Worm (Caenorhabditis elegans) whole organism, L4 larva: ENCODE measurements around the gene C17H11.5.
A peak's percentile ranks its signal among the peaks of the same experiment; 100 is the strongest.

Experiments used
- D1046.2 ChIP-seq: fragments of 200-800 bp; sonication (Bioruptor generic); IDR thresholded peaks from 2 replicates; pipeline ENCODE4 v1.3.6; 2022; ENCODE audit warnings: missing genetic modification characterization, missing compliant biosample characterization
- F44E2.7 ChIP-seq: fragments of 200-800 bp; sonication (Bioruptor generic); IDR thresholded peaks from 2 replicates; pipeline ENCODE4 v2.1.2; 2022; ENCODE audit warnings: missing genetic modification characterization, missing compliant biosample characterization
- F49E8.2 ChIP-seq: sonication (generic microtip); optimal IDR thresholded peaks from 2 replicates; lab custom pipeline; 2016; ENCODE audit warnings: missing compliant biosample characterization, mild to moderate bottlenecking, missing genetic modification characterization, borderline replicate concordance
- T20F7.1 ChIP-seq: fragments of 200-800 bp; sonication (Bioruptor generic); optimal IDR thresholded peaks from 2 replicates; lab custom pipeline; 2018; ENCODE audit warnings: mild to moderate bottlenecking, missing genetic modification characterization, missing compliant biosample characterization
- Y105C5A.15 ChIP-seq: fragments of 200-800 bp; sonication (Bioruptor generic); IDR thresholded peaks from 2 replicates; pipeline ENCODE4 v1.3.6; 2022; ENCODE audit warnings: missing genetic modification characterization, missing compliant biosample characterization
- Y75B8A.6 ChIP-seq: fragments of 200-800 bp; sonication (Bioruptor generic); IDR thresholded peaks from 2 replicates; pipeline ENCODE4 v1.3.6; 2022; ENCODE audit warnings: missing genetic modification reagents, missing genetic modification characterization, missing compliant biosample characterization
- ZK546.5 ChIP-seq, 2 experiments: sonication (generic microtip); optimal IDR thresholded peaks; 2 replicates each; lab custom pipeline; 2017; ENCODE audit warnings: missing biosample characterization in 2 of 2, missing genetic modification characterization in 2 of 2
- aha-1 ChIP-seq: fragments of 150-350 bp; peaks from one replicate; lab custom pipeline; 2014; ENCODE audit warnings: missing biosample characterization, missing genetic modification characterization
- arid-1 ChIP-seq: fragments of 200-800 bp; sonication (Bioruptor generic); conservative IDR thresholded peaks from 2 replicates; pipeline ENCODE4 v1.3.6; 2022; ENCODE audit warnings: missing genetic modification reagents, missing genetic modification characterization, missing compliant biosample characterization
- attf-4 ChIP-seq: sonication (generic microtip); optimal IDR thresholded peaks from 3 replicates; lab custom pipeline; 2017; ENCODE audit warnings: missing biosample characterization, missing genetic modification characterization
- ceh-44 ChIP-seq: fragments of 200-800 bp; sonication (Bioruptor generic); IDR thresholded peaks from 2 replicates; pipeline ENCODE4 v1.3.6; 2022; ENCODE audit warnings: missing genetic modification reagents, missing genetic modification characterization, missing compliant biosample characterization
- cey-2 ChIP-seq: sonication (generic microtip); optimal IDR thresholded peaks from 3 replicates; lab custom pipeline; 2017; ENCODE audit warnings: missing genetic modification characterization, mild to moderate bottlenecking, missing compliant biosample characterization, antibody characterized with exemption, borderline replicate concordance; ENCODE audit not compliant: insufficient read depth
- ctbp-1 ChIP-seq: fragments of 200-800 bp; sonication (Bioruptor generic); IDR thresholded peaks from 2 replicates; pipeline ENCODE4 v1.3.6; 2022; ENCODE audit warnings: missing genetic modification reagents, missing genetic modification characterization, missing compliant biosample characterization
- daf-12 ChIP-seq: fragments of 150-350 bp; optimal IDR thresholded peaks from 2 replicates; lab custom pipeline; 2014; ENCODE audit warnings: missing biosample characterization, missing genetic modification reagents, missing genetic modification characterization
- daf-16 ChIP-seq, 3 experiments: sonication (generic microtip); optimal IDR thresholded peaks; 2 replicates each; lab custom pipeline; 2016 to 2017; ENCODE audit warnings: missing genetic modification characterization in 3 of 3, missing genetic modification reagents in 3 of 3, mild to moderate bottlenecking in 2 of 3, missing compliant biosample characterization in 2 of 3, missing biosample characterization in 1 of 3, moderate library complexity in 1 of 3
- daf-19 ChIP-seq: fragments of 200-800 bp; sonication (Bioruptor generic); conservative IDR thresholded peaks from 2 replicates; pipeline ENCODE4 v1.3.6; 2022; ENCODE audit warnings: missing genetic modification characterization, missing compliant biosample characterization
- daf-8 ChIP-seq: fragments of 200-800 bp; sonication (Bioruptor generic); IDR thresholded peaks from 2 replicates; pipeline ENCODE4 v1.3.6; 2022; ENCODE audit warnings: missing genetic modification characterization, missing compliant biosample characterization
- dmd-8 ChIP-seq: fragments of 200-800 bp; sonication (Bioruptor generic); IDR thresholded peaks from 2 replicates; pipeline ENCODE4 v1.3.6; 2022; ENCODE audit warnings: missing genetic modification characterization, missing compliant biosample characterization
- dmd-9 ChIP-seq: fragments of 200-800 bp; sonication (Bioruptor generic); IDR thresholded peaks from 2 replicates; pipeline ENCODE4 v1.3.6; 2022; ENCODE audit warnings: missing genetic modification reagents, missing genetic modification characterization, missing compliant biosample characterization
- dpl-1 ChIP-seq: fragments of 150-350 bp; optimal IDR thresholded peaks from 2 replicates; lab custom pipeline; 2014; ENCODE audit warnings: missing biosample characterization, missing genetic modification reagents, missing genetic modification characterization
- duxl-1 ChIP-seq: sonication (generic microtip); optimal IDR thresholded peaks from 2 replicates; lab custom pipeline; 2016; ENCODE audit warnings: mild to moderate bottlenecking, missing genetic modification characterization, moderate library complexity, missing compliant biosample characterization; ENCODE audit not compliant: poor library complexity
- egl-43 ChIP-seq: fragments of 200-800 bp; sonication (Bioruptor generic); IDR thresholded peaks from 2 replicates; pipeline ENCODE4 v1.3.6; 2022; ENCODE audit warnings: missing genetic modification reagents, missing genetic modification characterization, missing compliant biosample characterization
- fkh-10 ChIP-seq: fragments of 150-350 bp; optimal IDR thresholded peaks from 2 replicates; lab custom pipeline; 2014; ENCODE audit warnings: missing biosample characterization, missing genetic modification reagents, missing genetic modification characterization
- gei-8 ChIP-seq: fragments of 200-800 bp; sonication (Bioruptor generic); optimal IDR thresholded peaks from 2 replicates; lab custom pipeline; 2018; ENCODE audit warnings: mild to moderate bottlenecking, missing genetic modification characterization, missing compliant biosample characterization
- hif-1 ChIP-seq, 2 experiments: sonication (generic microtip); optimal IDR thresholded peaks; 2 replicates each; lab custom pipeline; 2016 to 2017; ENCODE audit warnings: missing compliant biosample characterization in 2 of 2, missing genetic modification characterization in 2 of 2, missing genetic modification reagents in 2 of 2, missing genotype in 2 of 2, mild to moderate bottlenecking in 1 of 2
- hlh-30 ChIP-seq: sonication (generic microtip); optimal IDR thresholded peaks from 2 replicates; lab custom pipeline; 2017; ENCODE audit warnings: antibody characterized with exemption, mild to moderate bottlenecking, missing genetic modification characterization, missing compliant biosample characterization; ENCODE audit not compliant: insufficient read depth
- lim-7 ChIP-seq: fragments of 200-800 bp; sonication (Bioruptor generic); IDR thresholded peaks from 2 replicates; pipeline ENCODE4 v1.3.6; 2022; ENCODE audit warnings: missing genetic modification characterization, missing compliant biosample characterization
- lin-29 ChIP-seq: fragments of 200-800 bp; sonication (Bioruptor generic); IDR thresholded peaks from 2 replicates; pipeline ENCODE4 v1.3.6; 2022; ENCODE audit warnings: missing genetic modification reagents, missing genetic modification characterization, missing compliant biosample characterization
- lin-39 ChIP-seq: fragments of 150-350 bp; optimal IDR thresholded peaks from 2 replicates; lab custom pipeline; 2014; ENCODE audit warnings: missing biosample characterization, missing genetic modification reagents, missing genetic modification characterization
- lsy-2 ChIP-seq, 2 experiments: fragments of 150-350 bp in 1 of 2; sonication (generic microtip) in 1 of 2; optimal IDR thresholded peaks; 2 replicates each; lab custom pipeline; 2014 to 2017; ENCODE audit warnings: missing biosample characterization in 2 of 2, missing genetic modification characterization in 2 of 2
- mdt-29 ChIP-seq: fragments of 200-800 bp; sonication (Bioruptor generic); IDR thresholded peaks from 2 replicates; pipeline ENCODE4 v1.3.6; 2022; ENCODE audit warnings: missing genetic modification reagents, missing genetic modification characterization, missing compliant biosample characterization
- mes-2 ChIP-seq: sonication (generic microtip); optimal IDR thresholded peaks from 2 replicates; lab custom pipeline; 2016; ENCODE audit warnings: missing genotype, mild to moderate bottlenecking, missing genetic modification characterization, missing compliant biosample characterization; ENCODE audit not compliant: poor library complexity, severe bottlenecking
- nhr-102 ChIP-seq: sonication (generic microtip); optimal IDR thresholded peaks from 2 replicates; lab custom pipeline; 2016; ENCODE audit warnings: mild to moderate bottlenecking, missing genetic modification characterization, moderate library complexity, missing compliant biosample characterization
- nhr-111 ChIP-seq: fragments of 200-800 bp; sonication (Bioruptor generic); optimal IDR thresholded peaks from 2 replicates; lab custom pipeline; 2018; ENCODE audit warnings: mild to moderate bottlenecking, missing genetic modification characterization, missing compliant biosample characterization
- nhr-25 ChIP-seq: sonication (generic microtip); optimal IDR thresholded peaks from 2 replicates; lab custom pipeline; 2017; ENCODE audit warnings: missing genetic modification characterization, mild to moderate bottlenecking, missing compliant biosample characterization, antibody characterized with exemption, moderate library complexity, borderline replicate concordance; ENCODE audit not compliant: insufficient read depth
- nhr-28 ChIP-seq: fragments of 150-350 bp; optimal IDR thresholded peaks from 2 replicates; lab custom pipeline; 2014; ENCODE audit warnings: missing biosample characterization, missing genetic modification characterization
- nhr-41 ChIP-seq: fragments of 200-800 bp; sonication (Bioruptor generic); IDR thresholded peaks from 2 replicates; pipeline ENCODE4 v1.3.6; 2022; ENCODE audit warnings: missing genetic modification reagents, missing genetic modification characterization, missing compliant biosample characterization
- nhr-76 ChIP-seq: fragments of 150-350 bp; optimal IDR thresholded peaks from 2 replicates; lab custom pipeline; 2014; ENCODE audit warnings: missing biosample characterization, missing genetic modification characterization
- nhr-77 ChIP-seq: fragments of 150-350 bp; optimal IDR thresholded peaks from 2 replicates; lab custom pipeline; 2014; ENCODE audit warnings: missing biosample characterization, missing genetic modification characterization
- pha-4 ChIP-seq, 2 experiments: fragments of 150-350 bp in 1 of 2; fragments of 200-800 bp in 1 of 2; sonication (Bioruptor generic) in 1 of 2; IDR thresholded peaks in 1 of 2; optimal IDR thresholded peaks in 1 of 2; 2 replicates each; pipeline versions ENCODE4 v1.3.6 to Lab custom; 2014 to 2022; ENCODE audit warnings: missing genetic modification characterization in 2 of 2, missing genetic modification reagents in 2 of 2, missing biosample characterization in 1 of 2, missing compliant biosample characterization in 1 of 2
- php-3 ChIP-seq: fragments of 200-800 bp; sonication (Bioruptor generic); IDR thresholded peaks from 2 replicates; pipeline ENCODE4 v1.3.6; 2022; ENCODE audit warnings: missing genetic modification reagents, missing genetic modification characterization, missing compliant biosample characterization
- saeg-2 ChIP-seq: fragments of 200-800 bp; sonication (Bioruptor generic); IDR thresholded peaks from 2 replicates; pipeline ENCODE4 v1.3.6; 2022; ENCODE audit warnings: missing genetic modification reagents, missing genetic modification characterization, missing compliant biosample characterization
- skn-1 ChIP-seq: fragments of 150-350 bp; optimal IDR thresholded peaks from 2 replicates; lab custom pipeline; 2014; ENCODE audit warnings: missing biosample characterization, missing genetic modification characterization
- spr-3 ChIP-seq: fragments of 200-800 bp; sonication (Bioruptor generic); optimal IDR thresholded peaks from 2 replicates; lab custom pipeline; 2018; ENCODE audit warnings: mild to moderate bottlenecking, missing genetic modification characterization, missing compliant biosample characterization
- tag-97 ChIP-seq: fragments of 200-800 bp; sonication (Bioruptor generic); IDR thresholded peaks from 2 replicates; pipeline ENCODE4 v1.3.6; 2022; ENCODE audit warnings: missing genetic modification characterization, missing compliant biosample characterization
- zfp-3 ChIP-seq: fragments of 200-800 bp; sonication (Bioruptor generic); conservative IDR thresholded peaks from 2 replicates; pipeline ENCODE4 v1.3.6; 2022; ENCODE audit warnings: missing genetic modification reagents, missing genetic modification characterization, missing compliant biosample characterization
- zip-11 ChIP-seq: fragments of 200-800 bp; sonication (Bioruptor generic); IDR thresholded peaks from 2 replicates; pipeline ENCODE4 v1.3.6; 2022; ENCODE audit warnings: missing genetic modification characterization, missing compliant biosample characterization
- zip-2 ChIP-seq: fragments of 150-350 bp; optimal IDR thresholded peaks from 2 replicates; lab custom pipeline; 2014; ENCODE audit warnings: missing biosample characterization, missing genetic modification characterization
- ztf-11 ChIP-seq: fragments of 150-350 bp; optimal IDR thresholded peaks from 2 replicates; lab custom pipeline; 2014; ENCODE audit warnings: missing biosample characterization, missing genetic modification characterization

The C17H11.5 gene

ce11 chrX:8155969-8156368 lies 29.0 kb downstream of the C17H11.5 start (continued):
- no peak for TF ChIP-seq cey-2 (tag; lab: Kevin White, UChicago)
- no peak for TF ChIP-seq zip-2 (tag; lab: Kevin White, UChicago)
- TF ChIP-seq ztf-11 (tag; lab: Kevin White, UChicago), result no peak
- TF ChIP-seq pha-4 (GFP tag; IDR thresholded peaks at IDR 0.05; lab: Robert Waterston, UW), result peak; percentile 73
- no peak for TF ChIP-seq pha-4 (tag; optimal IDR thresholded peaks at IDR 0.05; lab: Kevin White, UChicago)
- no peak for TF ChIP-seq lin-39 (tag; lab: Kevin White, UChicago)
- TF ChIP-seq mes-2 (tag; lab: Kevin White, UChicago), result peak; percentile 76
- TF ChIP-seq ctbp-1 (GFP tag; lab: Robert Waterston, UW), result peak; percentile 50; the same call in 1 of the 2 replicates
- no peak for TF ChIP-seq nhr-25 (tag; lab: Kevin White, UChicago)
- TF ChIP-seq dpl-1, result no peak
- no peak for TF ChIP-seq daf-19
- no peak for TF ChIP-seq ceh-44 (GFP tag; lab: Robert Waterston, UW)
- no peak for TF ChIP-seq lsy-2 (tag; optimal IDR thresholded peaks at IDR 0.05; lab: Kevin White, UChicago)
- no peak for TF ChIP-seq nhr-76 (tag; lab: Kevin White, UChicago)
- TF ChIP-seq zfp-3 (GFP tag; lab: Robert Waterston, UW), result 0 out of 2 replicates have a peak, but pooled peaks have one; percentile 42
- TF ChIP-seq tag-97, result no peak
- TF ChIP-seq egl-43, result peak; percentile 88
- TF ChIP-seq F44E2.7 (GFP tag; lab: Robert Waterston, UW), result peak; percentile 63; the same call in 1 of the 2 replicates
- no peak for TF ChIP-seq attf-4
- TF ChIP-seq daf-16 (GFP tag; optimal IDR thresholded peaks at IDR 0.05; lab: Kevin White, UChicago), result no peak
- peak; percentile 22 for TF ChIP-seq daf-16 (tag; optimal IDR thresholded peaks at IDR 0.05; lab: Kevin White, UChicago)
- TF ChIP-seq nhr-102, result no peak
- no peak for TF ChIP-seq nhr-111 (GFP tag; lab: Kevin White, UChicago)
- TF ChIP-seq duxl-1 (tag; lab: Kevin White, UChicago), result no peak
- TF ChIP-seq nhr-28, result no peak
- TF ChIP-seq hif-1 (tag; optimal IDR thresholded peaks at IDR 0.05; lab: Kevin White, UChicago), result no peak
- TF ChIP-seq hlh-30 (tag; lab: Kevin White, UChicago), result no peak
- no peak for TF ChIP-seq mdt-29 (GFP tag; lab: Robert Waterston, UW)
- no peak for TF ChIP-seq F49E8.2 (tag; lab: Kevin White, UChicago)
- peak; percentile 81; the same call in 1 of the 2 replicates for TF ChIP-seq Y105C5A.15
- TF ChIP-seq nhr-41 (GFP tag; lab: Robert Waterston, UW), result peak; percentile 64; the same call in 1 of the 2 replicates
- peak; percentile 48 for TF ChIP-seq aha-1
- TF ChIP-seq fkh-10 (GFP tag; lab: Kevin White, UChicago), result no peak
- no peak for TF ChIP-seq daf-8 (GFP tag; lab: Robert Waterston, UW)
- peak; percentile 56 for TF ChIP-seq php-3 (GFP tag; lab: Robert Waterston, UW)
- TF ChIP-seq T20F7.1 (GFP tag; lab: Kevin White, UChicago), result no peak
- 0 out of 2 replicates have a peak, but pooled peaks have one; percentile 26 for TF ChIP-seq saeg-2
- no peak for TF ChIP-seq gei-8 (GFP tag; lab: Kevin White, UChicago)
- TF ChIP-seq spr-3 (GFP tag; lab: Kevin White, UChicago), result no peak
- no peak for TF ChIP-seq daf-12 (tag; lab: Kevin White, UChicago)
- TF ChIP-seq zip-11 (GFP tag; lab: Robert Waterston, UW), result no peak
- 0 out of 2 replicates have a peak, but pooled peaks have one; percentile 37 for TF ChIP-seq dmd-9
- TF ChIP-seq D1046.2 (GFP tag; lab: Robert Waterston, UW), result no peak
- peak; percentile 25; the same call in 1 of the 2 replicates for TF ChIP-seq lin-29 (GFP tag; lab: Robert Waterston, UW)
- TF ChIP-seq nhr-77, result no peak
- TF ChIP-seq skn-1 (tag; lab: Kevin White, UChicago), result no peak
- peak; percentile 65 for TF ChIP-seq arid-1 (GFP tag; lab: Robert Waterston, UW)
- peak; percentile 85 for TF ChIP-seq lim-7
- no peak for TF ChIP-seq ZK546.5 (tag; optimal IDR thresholded peaks at IDR 0.05; lab: Kevin White, UChicago)
- TF ChIP-seq Y75B8A.6 (GFP tag; lab: Robert Waterston, UW), result 0 out of 2 replicates have a peak, but pooled peaks have one; percentile 61
- TF ChIP-seq dmd-8 (GFP tag; lab: Robert Waterston, UW), result peak; percentile 85
